Fruit fly (Drosophila melanogaster): ENCODE data around the gene CG44085.

The CG44085 gene

DNA sequence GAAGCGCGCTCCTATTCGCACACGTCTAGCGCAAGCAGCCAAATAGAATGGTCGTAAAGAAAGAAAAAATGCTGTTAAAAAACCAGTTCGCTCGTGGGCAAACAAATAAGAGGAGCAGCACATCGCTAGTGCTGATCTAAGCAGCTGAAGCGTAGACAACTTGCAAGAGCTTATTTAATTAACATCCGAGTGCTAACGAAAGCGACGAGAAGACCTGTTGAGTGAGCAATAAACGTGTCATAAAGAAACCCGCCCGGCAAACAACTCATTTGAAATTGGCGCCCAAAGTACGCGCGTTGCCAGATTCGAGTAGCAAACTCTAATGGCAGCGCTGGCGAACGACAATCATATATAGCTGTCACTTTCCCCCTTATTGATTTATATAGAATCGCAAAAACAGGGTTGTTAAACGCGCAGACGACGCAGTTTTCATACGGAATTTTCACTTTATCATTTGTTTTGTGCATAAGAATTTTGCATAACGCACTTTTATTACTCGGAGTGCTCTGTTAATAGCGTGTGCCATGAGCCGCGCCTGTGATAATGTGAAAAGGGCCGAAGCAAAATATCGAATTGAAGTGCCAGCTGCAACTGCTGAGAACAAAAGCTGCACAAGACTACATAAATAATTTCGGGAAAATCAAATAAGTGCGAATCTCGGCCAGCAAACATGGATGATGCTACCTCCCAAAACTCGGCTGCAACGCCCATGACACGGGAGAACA lies 35.3 kb downstream of the CG44085 start:
- no peak for TF ChIP-seq CG12605 (GFP tag; IDR thresholded peaks at IDR 0.05)
- TF ChIP-seq EcR (GFP tag; optimal IDR thresholded peaks at IDR 0.05), result no peak
- TF ChIP-seq CG8159 (tag; optimal IDR thresholded peaks at IDR 0.05), result no peak
- no peak for TF ChIP-seq Snoo (tag; optimal IDR thresholded peaks at IDR 0.05)
- TF ChIP-seq CG9948 (tag; optimal IDR thresholded peaks at IDR 0.05), result no peak
- no peak for TF ChIP-seq Pif1B (GFP tag; optimal IDR thresholded peaks at IDR 0.05)
- TF ChIP-seq CG4496 (GFP tag; IDR thresholded peaks at IDR 0.05), result no peak
- no peak for TF ChIP-seq gl (tag; optimal IDR thresholded peaks at IDR 0.05)
- TF ChIP-seq CG17806 (tag; optimal IDR thresholded peaks at IDR 0.05), result no peak
- no peak for TF ChIP-seq CG13204 (GFP tag; optimal IDR thresholded peaks at IDR 0.05)
- no peak for TF ChIP-seq CG14655 (GFP tag; optimal IDR thresholded peaks at IDR 0.05)
- no peak for TF ChIP-seq CG32121 (GFP tag; IDR thresholded peaks at IDR 0.05)
- TF ChIP-seq CG15710 (tag; optimal IDR thresholded peaks at IDR 0.05), result no peak
- TF ChIP-seq fd96Ca (GFP tag; IDR thresholded peaks at IDR 0.05), result no peak
- no peak for TF ChIP-seq Pif1A (GFP tag; optimal IDR thresholded peaks at IDR 0.05)
- TF ChIP-seq CG8301 (tag; optimal IDR thresholded peaks at IDR 0.05), result no peak
- TF ChIP-seq CG34367 (tag; optimal IDR thresholded peaks at IDR 0.05), result no peak
- TF ChIP-seq Ets98B (GFP tag; IDR thresholded peaks at IDR 0.05), result no peak

DNA sequence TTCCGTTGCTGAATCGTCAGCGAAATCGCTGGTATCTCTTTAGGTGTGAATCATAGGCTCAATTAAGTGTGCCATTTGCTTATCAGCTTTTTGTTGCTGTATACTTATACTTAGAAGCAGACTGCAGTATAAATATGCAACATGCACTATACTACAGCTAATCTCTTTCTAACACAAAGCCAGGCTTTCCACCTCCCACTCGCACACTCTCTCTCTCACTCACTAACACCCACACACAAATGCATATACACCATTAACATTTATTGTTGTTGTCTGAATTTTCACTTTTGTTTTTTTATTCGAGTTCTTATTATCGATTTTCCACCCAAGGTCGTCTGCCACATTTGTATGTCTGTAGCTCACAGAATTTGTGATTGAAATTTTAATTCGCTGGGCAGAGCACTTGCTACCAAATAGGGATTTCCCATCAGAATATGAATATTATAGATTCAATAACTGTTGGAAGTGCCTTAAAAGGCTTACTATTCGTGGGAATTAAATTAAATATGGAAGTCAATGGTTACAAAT lies 36.0 kb downstream of the CG44085 start:
- no peak for TF ChIP-seq CG12605 (GFP tag; IDR thresholded peaks at IDR 0.05)

DNA sequence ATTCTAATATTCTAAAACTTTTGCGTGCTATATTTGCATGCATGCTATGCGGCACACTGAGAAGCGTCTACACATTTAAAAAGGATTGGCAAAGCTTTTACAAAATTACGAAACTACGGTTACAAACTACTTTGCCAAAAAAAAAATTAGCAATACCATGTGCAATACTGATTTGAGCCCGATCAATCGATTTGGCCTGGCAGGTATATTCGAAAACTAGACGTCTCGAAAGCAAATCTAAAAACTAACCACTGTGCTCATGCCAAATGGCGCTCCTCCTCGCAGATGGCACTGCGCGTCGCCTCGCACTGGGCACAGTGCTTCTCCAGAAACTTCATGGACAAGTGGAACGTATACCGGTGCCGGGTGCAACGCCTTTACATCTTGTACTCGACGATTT lies 43.7 kb downstream of the CG44085 start, which contains the start of gene CG16825:
TSS of gene CG16825 (plus strand) at position 301 of the 400 bp plus-strand sequence.
- no peak for TF ChIP-seq Ets98B (GFP tag; IDR thresholded peaks at IDR 0.05)
- no peak for TF ChIP-seq CG32121 (GFP tag; IDR thresholded peaks at IDR 0.05)
- TF ChIP-seq Pif1B (GFP tag; optimal IDR thresholded peaks at IDR 0.05), result no peak
- no peak for TF ChIP-seq CG9948 (tag; optimal IDR thresholded peaks at IDR 0.05)
- no peak for TF ChIP-seq CG4496 (GFP tag; IDR thresholded peaks at IDR 0.05)
- TF ChIP-seq CG12605 (GFP tag; IDR thresholded peaks at IDR 0.05), result no peak
- TF ChIP-seq rn (GFP tag; IDR thresholded peaks at IDR 0.05), result no peak
- no peak for TF ChIP-seq CG17806 (tag; optimal IDR thresholded peaks at IDR 0.05)
- no peak for TF ChIP-seq CG15710 (tag; optimal IDR thresholded peaks at IDR 0.05)
- no peak for TF ChIP-seq Pif1A (GFP tag; optimal IDR thresholded peaks at IDR 0.05)
- TF ChIP-seq fd96Ca (GFP tag; IDR thresholded peaks at IDR 0.05), result no peak
- no peak for TF ChIP-seq CG13204 (GFP tag; optimal IDR thresholded peaks at IDR 0.05)
- TF ChIP-seq CG34367 (tag; optimal IDR thresholded peaks at IDR 0.05), result no peak
- no peak for TF ChIP-seq D1 (tag; optimal IDR thresholded peaks at IDR 0.05)
- TF ChIP-seq Snoo (tag; optimal IDR thresholded peaks at IDR 0.05), result no peak
- TF ChIP-seq CG8301 (tag; optimal IDR thresholded peaks at IDR 0.05), result no peak
- TF ChIP-seq CG14655 (GFP tag; optimal IDR thresholded peaks at IDR 0.05), result no peak
- no peak for TF ChIP-seq EcR (GFP tag; optimal IDR thresholded peaks at IDR 0.05)
- no peak for TF ChIP-seq CG8159 (tag; optimal IDR thresholded peaks at IDR 0.05)

DNA sequence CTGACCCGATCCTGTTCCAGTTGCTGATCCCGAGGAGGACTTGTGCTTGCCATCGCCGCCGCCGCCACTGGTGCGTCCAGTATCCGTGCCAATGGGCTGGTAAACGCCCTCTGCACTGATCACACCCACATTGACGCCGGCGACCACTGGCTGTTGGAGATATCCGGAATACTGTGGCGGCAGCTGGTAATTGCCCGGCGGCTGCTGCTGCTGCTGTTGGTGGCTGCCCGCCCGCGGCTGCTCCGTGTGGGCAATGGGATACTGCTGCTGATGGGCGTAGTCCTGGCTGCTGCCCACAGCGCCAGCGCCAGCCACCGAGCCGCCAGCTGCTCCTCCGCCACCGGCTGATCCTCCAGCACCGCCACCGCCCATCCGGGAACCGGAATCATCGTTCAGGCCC lies 44.2 kb downstream of the CG44085 start:
- TF ChIP-seq CG14655 (GFP tag; optimal IDR thresholded peaks at IDR 0.05), result no peak
- TF ChIP-seq CG34367 (tag; optimal IDR thresholded peaks at IDR 0.05), result no peak
- TF ChIP-seq CG8301 (tag; optimal IDR thresholded peaks at IDR 0.05), result no peak
- no peak for TF ChIP-seq Pif1B (GFP tag; optimal IDR thresholded peaks at IDR 0.05)
- TF ChIP-seq D1 (tag; optimal IDR thresholded peaks at IDR 0.05), result no peak
- no peak for TF ChIP-seq CG17806 (tag; optimal IDR thresholded peaks at IDR 0.05)

DNA sequence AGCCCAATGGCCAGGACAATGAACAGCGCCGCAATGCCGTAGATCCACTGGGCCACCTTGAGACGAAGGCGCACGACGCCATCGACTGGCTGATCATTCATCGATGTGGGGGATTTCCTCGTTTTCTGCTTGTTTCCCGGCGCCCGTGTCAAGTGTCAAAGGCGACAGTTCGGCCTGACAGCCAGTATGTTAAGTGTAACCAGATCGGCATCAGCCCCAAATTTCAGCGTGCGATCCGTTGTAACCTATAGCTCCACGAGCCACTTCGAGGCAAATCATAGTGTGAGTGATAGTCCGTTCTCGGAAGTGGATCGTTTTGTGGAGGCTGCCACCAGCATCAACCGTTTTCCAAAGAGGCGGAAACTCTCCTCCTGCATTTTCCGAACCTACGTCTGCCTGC lies 45.8 kb downstream of the CG44085 start, which contains the start of gene CG43779:
TSS of gene CG43779 (minus strand) at position 101 of the 400 bp plus-strand sequence.
- TF ChIP-seq Pif1A (GFP tag; optimal IDR thresholded peaks at IDR 0.05) (no peak), D1 (tag; optimal IDR thresholded peaks at IDR 0.05) (no peak), CG9948 (tag; optimal IDR thresholded peaks at IDR 0.05) (no peak), Pif1B (GFP tag; optimal IDR thresholded peaks at IDR 0.05) (no peak), Snoo (tag; optimal IDR thresholded peaks at IDR 0.05) (no peak), gl (tag; optimal IDR thresholded peaks at IDR 0.05) (no peak), CG10348 (GFP tag; IDR thresholded peaks at IDR 0.05) (no peak), CG12605 (GFP tag; IDR thresholded peaks at IDR 0.05) (no peak), CG17806 (tag; optimal IDR thresholded peaks at IDR 0.05) (no peak), CG34367 (tag; optimal IDR thresholded peaks at IDR 0.05) (no peak), CG13204 (GFP tag; optimal IDR thresholded peaks at IDR 0.05) (no peak), CG4496 (GFP tag; IDR thresholded peaks at IDR 0.05) (no peak)

DNA sequence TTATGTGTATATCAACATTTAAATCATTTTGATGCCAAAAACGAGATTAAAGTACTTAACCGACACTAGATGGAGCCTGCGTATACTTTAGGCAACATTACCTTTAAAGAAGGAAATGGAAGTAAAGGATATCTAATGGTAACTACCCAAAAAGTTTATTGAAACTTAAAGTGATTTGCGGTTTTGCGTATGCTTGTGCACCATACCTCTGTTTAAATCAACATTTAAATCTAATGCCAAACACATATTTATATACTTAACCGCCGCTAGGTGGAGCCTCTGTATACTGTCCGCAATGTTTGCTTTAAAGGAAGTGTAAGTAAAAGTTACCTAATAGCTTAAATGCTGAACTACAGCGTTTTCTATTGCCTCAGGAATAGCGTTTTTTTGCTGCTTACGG lies 65.0 kb downstream of the CG44085 start:
- TF ChIP-seq CG32121 (GFP tag; IDR thresholded peaks at IDR 0.05), result no peak
- no peak for TF ChIP-seq Snoo (tag; optimal IDR thresholded peaks at IDR 0.05)
- TF ChIP-seq Pif1A (GFP tag; optimal IDR thresholded peaks at IDR 0.05), result no peak
- no peak for TF ChIP-seq gl (tag; optimal IDR thresholded peaks at IDR 0.05)
- TF ChIP-seq fd96Ca (GFP tag; IDR thresholded peaks at IDR 0.05), result no peak
- no peak for TF ChIP-seq CG8159 (tag; optimal IDR thresholded peaks at IDR 0.05)
- TF ChIP-seq EcR (GFP tag; optimal IDR thresholded peaks at IDR 0.05), result no peak
- TF ChIP-seq CG4496 (GFP tag; IDR thresholded peaks at IDR 0.05), result no peak
- TF ChIP-seq CG12605 (GFP tag; IDR thresholded peaks at IDR 0.05), result no peak
- TF ChIP-seq CG34367 (tag; optimal IDR thresholded peaks at IDR 0.05), result no peak
- no peak for TF ChIP-seq Pif1B (GFP tag; optimal IDR thresholded peaks at IDR 0.05)
- no peak for TF ChIP-seq CG17806 (tag; optimal IDR thresholded peaks at IDR 0.05)
- no peak for TF ChIP-seq rn (GFP tag; IDR thresholded peaks at IDR 0.05)
- no peak for TF ChIP-seq CG13204 (GFP tag; optimal IDR thresholded peaks at IDR 0.05)
- no peak for TF ChIP-seq Ets98B (GFP tag; IDR thresholded peaks at IDR 0.05)
- no peak for TF ChIP-seq CG10348 (GFP tag; IDR thresholded peaks at IDR 0.05)
- no peak for TF ChIP-seq CG15710 (tag; optimal IDR thresholded peaks at IDR 0.05)
